Worm (Caenorhabditis elegans) whole organism, L1 larva: ENCODE data around the gene C26B2.8.
A peak's percentile ranks its signal among the peaks of the same experiment; 100 is the strongest.

Experiments
- aha-1 ChIP-seq: fragments of 150-350 bp; optimal IDR thresholded peaks from 2 replicates; lab custom pipeline; 2014; ENCODE audit warnings: missing biosample characterization, missing genetic modification characterization
- blmp-1 ChIP-seq: fragments of 150-350 bp; optimal IDR thresholded peaks from 2 replicates; lab custom pipeline; 2014; ENCODE audit warnings: missing biosample characterization, missing genetic modification characterization
- egl-27 ChIP-seq, 2 experiments: fragments of 150-350 bp in 1 of 2; sonication (generic microtip); optimal IDR thresholded peaks; 3 replicates each; lab custom pipeline; 2017 to 2018; ENCODE audit warnings: missing biosample characterization in 2 of 2, missing genetic modification characterization in 2 of 2, missing genetic modification reagents in 2 of 2
- elt-3 ChIP-seq, 6 experiments: fragments of 150-350 bp in 1 of 6; sonication (generic microtip); optimal IDR thresholded peaks; 2 replicates each; lab custom pipeline; 2017 to 2018; ENCODE audit warnings: missing biosample characterization in 6 of 6, missing genetic modification characterization in 6 of 6, inconsistent platforms in 1 of 6
- lin-13 ChIP-seq: fragments of 150-350 bp; optimal IDR thresholded peaks from 2 replicates; lab custom pipeline; 2014; ENCODE audit warnings: missing biosample characterization, missing genetic modification reagents, missing genetic modification characterization
- lin-39 ChIP-seq: fragments of 150-350 bp; optimal IDR thresholded peaks from 2 replicates; lab custom pipeline; 2014; ENCODE audit warnings: missing biosample characterization, missing genetic modification reagents, missing genetic modification characterization
- nhr-28 ChIP-seq: fragments of 150-350 bp; optimal IDR thresholded peaks from 2 replicates; lab custom pipeline; 2014; ENCODE audit warnings: missing biosample characterization, missing genetic modification characterization
- pqm-1 ChIP-seq: sonication (generic microtip); optimal IDR thresholded peaks from 3 replicates; lab custom pipeline; 2017; ENCODE audit warnings: missing biosample characterization, missing genetic modification characterization
- skn-1 ChIP-seq: fragments of 150-350 bp; optimal IDR thresholded peaks from 2 replicates; lab custom pipeline; 2014; ENCODE audit warnings: missing biosample characterization, missing genetic modification characterization
- snpc-4 ChIP-seq: fragments of 150-350 bp; optimal IDR thresholded peaks from 2 replicates; lab custom pipeline; 2014; ENCODE audit warnings: missing biosample characterization, missing genetic modification characterization
- sptf-1 ChIP-seq: fragments of 150-350 bp; optimal IDR thresholded peaks from 2 replicates; lab custom pipeline; 2014; ENCODE audit warnings: missing biosample characterization, missing genetic modification characterization
- unc-86 ChIP-seq: sonication (generic microtip); optimal IDR thresholded peaks from 2 replicates; lab custom pipeline; 2016; ENCODE audit warnings: missing genetic modification characterization, missing compliant biosample characterization
- ztf-11 ChIP-seq, 2 experiments: sonication (generic microtip); optimal IDR thresholded peaks; 2 replicates each; lab custom pipeline; 2016 to 2017; ENCODE audit warnings: missing genetic modification characterization in 2 of 2, missing biosample characterization in 1 of 2, missing compliant biosample characterization in 1 of 2

DNA sequence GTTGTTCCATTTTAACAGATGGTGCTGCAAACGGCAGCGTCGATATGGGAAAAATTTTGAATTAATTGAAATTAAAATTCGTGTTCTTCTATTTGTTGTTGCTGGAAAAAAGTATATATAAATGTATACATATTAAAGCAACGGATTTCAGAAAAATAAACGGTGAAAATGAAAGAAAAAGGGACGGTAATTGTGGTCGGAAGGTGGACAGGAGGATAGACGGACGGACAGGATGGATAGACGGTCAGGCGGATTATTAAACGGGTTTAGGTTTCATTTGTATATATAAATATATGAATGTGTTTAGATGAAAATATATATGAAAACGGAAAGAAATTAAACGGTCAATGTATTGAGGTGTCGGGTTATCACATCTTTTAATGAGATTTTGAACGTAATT, 15.5 kb downstream of the C26B2.8 start, which contains the start of gene nhr-31:
- TF ChIP-seq lin-39 (tag; lab: Kevin White, UChicago) (no peak), egl-27 (tag; optimal IDR thresholded peaks at IDR 0.05; lab: Kevin White, UChicago) (no peak), snpc-4 (tag; lab: Kevin White, UChicago) (no peak), aha-1 (tag; lab: Kevin White, UChicago) (no peak), elt-3 (tag; optimal IDR thresholded peaks at IDR 0.05; lab: Kevin White, UChicago) (no peak), pqm-1 (tag; lab: Kevin White, UChicago) (no peak), sptf-1 (tag; lab: Kevin White, UChicago) (no peak), unc-86 (tag; lab: Kevin White, UChicago) (no peak), lin-13 (GFP tag; lab: Kevin White, UChicago) (no peak), skn-1 (tag; lab: Kevin White, UChicago) (no peak), ztf-11 (tag; optimal IDR thresholded peaks at IDR 0.05; lab: Kevin White, UChicago) (no peak), nhr-28 (tag; lab: Kevin White, UChicago) (no peak), blmp-1 (peak; percentile 46)
